Worm (Caenorhabditis elegans) whole organism, late embryonic: ENCODE results near the gene R05A10.8.

Source experiments
- T23F11.4 ChIP-seq: fragments of 200-800 bp; sonication (Bioruptor generic); optimal IDR thresholded peaks from 2 replicates; lab custom pipeline; 2018; ENCODE audit warnings: mild to moderate bottlenecking, missing genetic modification characterization, missing compliant biosample characterization
- Y22D7AL.16 ChIP-seq: sonication (generic microtip); optimal IDR thresholded peaks from 2 replicates; lab custom pipeline; 2016; ENCODE audit warnings: missing genetic modification characterization, missing compliant biosample characterization
- ceh-14 ChIP-seq: sonication (generic microtip); optimal IDR thresholded peaks from 2 replicates; lab custom pipeline; 2016; ENCODE audit warnings: missing genotype, missing genetic modification characterization, missing compliant biosample characterization
- ceh-2 ChIP-seq: sonication (generic microtip); optimal IDR thresholded peaks from 2 replicates; lab custom pipeline; 2016; ENCODE audit warnings: missing genotype, missing genetic modification characterization, missing compliant biosample characterization
- ceh-30 ChIP-seq: fragments of 150-350 bp; optimal IDR thresholded peaks from 2 replicates; lab custom pipeline; 2014; ENCODE audit warnings: missing biosample characterization, missing genetic modification characterization
- ceh-31 ChIP-seq: sonication (generic microtip); optimal IDR thresholded peaks from 2 replicates; lab custom pipeline; 2016; ENCODE audit warnings: missing genetic modification characterization, missing compliant biosample characterization
- ceh-45 ChIP-seq: fragments of 200-800 bp; sonication (Bioruptor generic); IDR thresholded peaks from 2 replicates; pipeline ENCODE4 v1.3.6; 2022; ENCODE audit warnings: missing genetic modification reagents, missing genetic modification characterization, missing compliant biosample characterization
- ceh-48 ChIP-seq: sonication (generic microtip); optimal IDR thresholded peaks from 2 replicates; lab custom pipeline; 2016; ENCODE audit warnings: missing genetic modification characterization, inconsistent platforms, missing compliant biosample characterization
- ceh-6 ChIP-seq: fragments of 200-800 bp; sonication (Bioruptor generic); optimal IDR thresholded peaks from 2 replicates; lab custom pipeline; 2018; ENCODE audit warnings: mild to moderate bottlenecking, missing genetic modification characterization, missing compliant biosample characterization
- dmd-4 ChIP-seq: sonication (generic microtip); optimal IDR thresholded peaks from 2 replicates; lab custom pipeline; 2016; ENCODE audit warnings: borderline replicate concordance, missing genetic modification characterization, missing compliant biosample characterization
- dve-1 ChIP-seq: sonication (generic microtip); optimal IDR thresholded peaks from 2 replicates; lab custom pipeline; 2017; ENCODE audit warnings: antibody characterized with exemption, mild to moderate bottlenecking, missing genetic modification characterization, missing compliant biosample characterization
- elt-2 ChIP-seq: sonication (generic microtip); optimal IDR thresholded peaks from 2 replicates; lab custom pipeline; 2016; ENCODE audit warnings: missing genetic modification reagents, missing genetic modification characterization, missing compliant biosample characterization
- ets-4 ChIP-seq: sonication (generic microtip); optimal IDR thresholded peaks from 2 replicates; lab custom pipeline; 2016; ENCODE audit warnings: missing genetic modification characterization, missing compliant biosample characterization
- fax-1 ChIP-seq: sonication (generic microtip); optimal IDR thresholded peaks from 2 replicates; lab custom pipeline; 2016; ENCODE audit warnings: missing genotype, missing genetic modification characterization, missing compliant biosample characterization
- fkh-10 ChIP-seq: fragments of 150-350 bp; optimal IDR thresholded peaks from 2 replicates; lab custom pipeline; 2014; ENCODE audit warnings: missing biosample characterization, missing genetic modification reagents, missing genetic modification characterization
- fkh-6 ChIP-seq: sonication (generic microtip); optimal IDR thresholded peaks from 2 replicates; lab custom pipeline; 2016; ENCODE audit warnings: missing genetic modification characterization, missing compliant biosample characterization
- gmeb-2 ChIP-seq: sonication (generic microtip); optimal IDR thresholded peaks from 2 replicates; lab custom pipeline; 2016; ENCODE audit warnings: missing genetic modification characterization, inconsistent platforms, missing compliant biosample characterization
- hlh-13 ChIP-seq: fragments of 200-800 bp; sonication (Bioruptor generic); optimal IDR thresholded peaks from 2 replicates; lab custom pipeline; 2018; ENCODE audit warnings: mild to moderate bottlenecking, missing genetic modification characterization, missing compliant biosample characterization
- hlh-15 ChIP-seq: sonication (generic microtip); optimal IDR thresholded peaks from 2 replicates; lab custom pipeline; 2016; ENCODE audit warnings: missing genetic modification characterization, missing compliant biosample characterization
- hlh-8 ChIP-seq: sonication (generic microtip); optimal IDR thresholded peaks from 2 replicates; lab custom pipeline; 2016; ENCODE audit warnings: missing genotype, missing genetic modification characterization, missing compliant biosample characterization
- lim-6 ChIP-seq: sonication (generic microtip); optimal IDR thresholded peaks from 2 replicates; lab custom pipeline; 2016; ENCODE audit warnings: missing genetic modification characterization, missing compliant biosample characterization
- lin-11 ChIP-seq: fragments of 200-800 bp; sonication (Bioruptor generic); optimal IDR thresholded peaks from 2 replicates; lab custom pipeline; 2018; ENCODE audit warnings: mild to moderate bottlenecking, missing genetic modification characterization, missing compliant biosample characterization
- madf-2 ChIP-seq: sonication (generic microtip); optimal IDR thresholded peaks from 2 replicates; lab custom pipeline; 2017; ENCODE audit warnings: missing genetic modification characterization, missing compliant biosample characterization
- nhr-11 ChIP-seq: fragments of 150-350 bp; optimal IDR thresholded peaks from 2 replicates; lab custom pipeline; 2014; ENCODE audit warnings: missing biosample characterization, missing genetic modification characterization
- nhr-232 ChIP-seq: sonication (generic microtip); optimal IDR thresholded peaks from 2 replicates; lab custom pipeline; 2016; ENCODE audit warnings: missing genetic modification characterization, missing compliant biosample characterization
- npax-4 ChIP-seq: sonication (generic microtip); optimal IDR thresholded peaks from 2 replicates; lab custom pipeline; 2016; ENCODE audit warnings: missing genetic modification characterization, missing compliant biosample characterization
- odd-2 ChIP-seq: sonication (generic microtip); optimal IDR thresholded peaks from 2 replicates; lab custom pipeline; 2017; ENCODE audit warnings: antibody characterized with exemption, mild to moderate bottlenecking, missing genetic modification characterization, missing compliant biosample characterization
- pag-3 ChIP-seq: sonication (generic microtip); optimal IDR thresholded peaks from 2 replicates; lab custom pipeline; 2016; ENCODE audit warnings: missing compliant biosample characterization, missing genetic modification characterization, borderline replicate concordance
- pat-9 ChIP-seq: fragments of 200-800 bp; sonication (Bioruptor generic); optimal IDR thresholded peaks from 2 replicates; lab custom pipeline; 2018; ENCODE audit warnings: mild to moderate bottlenecking, missing genetic modification characterization, moderate library complexity, missing compliant biosample characterization
- pax-1 ChIP-seq: fragments of 150-350 bp; optimal IDR thresholded peaks from 2 replicates; lab custom pipeline; 2014; ENCODE audit warnings: missing biosample characterization, missing genetic modification characterization
- pha-2 ChIP-seq: sonication (generic microtip); optimal IDR thresholded peaks from 2 replicates; lab custom pipeline; 2017; ENCODE audit warnings: mild to moderate bottlenecking, missing genetic modification characterization, missing compliant biosample characterization
- pha-4 ChIP-seq: fragments of 150-350 bp; optimal IDR thresholded peaks from 2 replicates; lab custom pipeline; 2018; ENCODE audit warnings: missing biosample characterization, missing genetic modification reagents, missing genetic modification characterization
- pros-1 ChIP-seq: fragments of 150-350 bp; optimal IDR thresholded peaks from 2 replicates; lab custom pipeline; 2014; ENCODE audit warnings: missing biosample characterization, missing genetic modification reagents, missing genetic modification characterization
- rnt-1 ChIP-seq: sonication (generic microtip); optimal IDR thresholded peaks from 2 replicates; lab custom pipeline; 2016; ENCODE audit warnings: missing genetic modification characterization, missing compliant biosample characterization
- sox-4 ChIP-seq: sonication (generic microtip); optimal IDR thresholded peaks from 2 replicates; lab custom pipeline; 2017; ENCODE audit warnings: mild to moderate bottlenecking, missing genetic modification characterization, inconsistent platforms, missing compliant biosample characterization
- syd-9 ChIP-seq: sonication (generic microtip); optimal IDR thresholded peaks from 2 replicates; lab custom pipeline; 2016; ENCODE audit warnings: mild to moderate bottlenecking, missing genetic modification characterization, moderate library complexity, missing compliant biosample characterization
- tbx-2 ChIP-seq: sonication (generic microtip); optimal IDR thresholded peaks from 2 replicates; lab custom pipeline; 2016; ENCODE audit warnings: missing genetic modification characterization, missing compliant biosample characterization
- tbx-7 ChIP-seq: sonication (generic microtip); optimal IDR thresholded peaks from 2 replicates; lab custom pipeline; 2016; ENCODE audit warnings: missing genotype, missing genetic modification characterization, missing compliant biosample characterization
- ttx-3 ChIP-seq: sonication (generic microtip); optimal IDR thresholded peaks from 2 replicates; lab custom pipeline; 2016; ENCODE audit warnings: missing genetic modification reagents, missing genetic modification characterization, missing compliant biosample characterization
- unc-3 ChIP-seq, 2 experiments: fragments of 200-800 bp in 1 of 2; sonication (Bioruptor generic) in 1 of 2; sonication (generic microtip) in 1 of 2; conservative IDR thresholded peaks in 1 of 2; optimal IDR thresholded peaks in 1 of 2; 2 replicates each; pipeline versions ENCODE4 v1.3.6 to Lab custom; 2016 to 2022; ENCODE audit warnings: missing compliant biosample characterization in 2 of 2, missing genetic modification characterization in 2 of 2, missing genetic modification reagents in 1 of 2
- unc-86 ChIP-seq: sonication (generic microtip); optimal IDR thresholded peaks from 2 replicates; lab custom pipeline; 2016; ENCODE audit warnings: missing genetic modification characterization, missing compliant biosample characterization
- zip-5 ChIP-seq: sonication (generic microtip); optimal IDR thresholded peaks from 2 replicates; lab custom pipeline; 2016; ENCODE audit warnings: missing genetic modification characterization, missing compliant biosample characterization
- ztf-16 ChIP-seq: sonication (generic microtip); optimal IDR thresholded peaks from 2 replicates; lab custom pipeline; 2017; ENCODE audit warnings: missing genetic modification characterization, missing compliant biosample characterization

R05A10.8 gene

ce11 chrIV:14158086-14158485 lies at the start of gene R05A10.8:
Gene R05A10.8 (minus strand): TSS chrIV:14158186.
- TF ChIP-seq ztf-16 (tag; lab: Kevin White, UChicago) (no peak), ttx-3 (tag; lab: Kevin White, UChicago) (no peak), rnt-1 (tag; lab: Kevin White, UChicago) (no peak), syd-9 (tag; lab: Kevin White, UChicago) (no peak), tbx-2 (no peak), T23F11.4 (GFP tag; lab: Kevin White, UChicago) (no peak), Y22D7AL.16 (tag; lab: Kevin White, UChicago) (no peak), pag-3 (tag; lab: Kevin White, UChicago) (no peak), npax-4 (tag; lab: Kevin White, UChicago) (no peak), ceh-48 (tag; lab: Kevin White, UChicago) (no peak), nhr-232 (no peak), pros-1 (tag; lab: Kevin White, UChicago) (no peak), hlh-8 (tag; lab: Kevin White, UChicago) (no peak), ceh-2 (tag; lab: Kevin White, UChicago) (no peak), ceh-14 (tag; lab: Kevin White, UChicago) (no peak), tbx-7 (tag; lab: Kevin White, UChicago) (no peak), fkh-6 (tag; lab: Kevin White, UChicago) (no peak), zip-5 (tag; lab: Kevin White, UChicago) (no peak), unc-3 (GFP tag; conservative IDR thresholded peaks at IDR 0.05; lab: Robert Waterston, UW) (no peak), unc-3 (tag; optimal IDR thresholded peaks at IDR 0.05; lab: Kevin White, UChicago) (no peak), pax-1 (tag; lab: Kevin White, UChicago) (no peak)
- TF ChIP-seq, all 69 proteins: peak for 0

ce11 chrIV:14203162-14203561 lies 45.2 kb upstream of the R05A10.8 start, which contains the start of gene F02H6.3:
Gene F02H6.3 (plus strand): TSS chrIV:14203427.
- TF ChIP-seq hlh-13 (GFP tag; lab: Kevin White, UChicago) = no peak
- no peak for TF ChIP-seq unc-86 (tag; lab: Kevin White, UChicago)

- TF ChIP-seq gmeb-2 (tag; lab: Kevin White, UChicago) (no peak), dmd-4 (tag; lab: Kevin White, UChicago) (no peak), T23F11.4 (GFP tag; lab: Kevin White, UChicago) (no peak), madf-2 (tag; lab: Kevin White, UChicago) (no peak), hlh-15 (tag; lab: Kevin White, UChicago) (no peak), pag-3 (tag; lab: Kevin White, UChicago) (no peak), ceh-45 (GFP tag; lab: Robert Waterston, UW) (no peak), pax-1 (tag; lab: Kevin White, UChicago) (no peak), ceh-31 (tag; lab: Kevin White, UChicago) (no peak), dve-1 (no peak), ceh-48 (tag; lab: Kevin White, UChicago) (no peak), fax-1 (tag; lab: Kevin White, UChicago) (no peak), ceh-30 (tag; lab: Kevin White, UChicago) (no peak), odd-2 (tag; lab: Kevin White, UChicago) (no peak), pha-4 (no peak), fkh-10 (no peak), elt-2 (no peak), tbx-7 (tag; lab: Kevin White, UChicago) (no peak), hlh-13 (GFP tag; lab: Kevin White, UChicago) (no peak), sox-4 (tag; lab: Kevin White, UChicago) (no peak)
Observed at ce11 chrIV:14196176-14196575, 38.2 kb upstream of the R05A10.8 start, which contains the start of gene F02H6.2. Gene F02H6.2 (plus strand): TSS chrIV:14196476.

ce11 chrIV:14194317-14194716 lies 36.3 kb upstream of the R05A10.8 start:
- TF ChIP-seq elt-2 = no peak
- TF ChIP-seq T23F11.4 (GFP tag; lab: Kevin White, UChicago) = no peak
- no peak for TF ChIP-seq fkh-6 (tag; lab: Kevin White, UChicago)
- TF ChIP-seq ets-4 = no peak
- TF ChIP-seq zip-5 (tag; lab: Kevin White, UChicago) = no peak
- no peak for TF ChIP-seq ceh-6 (GFP tag; lab: Kevin White, UChicago)
- no peak for TF ChIP-seq ceh-30 (tag; lab: Kevin White, UChicago)
- TF ChIP-seq hlh-8 (tag; lab: Kevin White, UChicago) = no peak
- TF ChIP-seq pha-2 (tag; lab: Kevin White, UChicago) = no peak
- TF ChIP-seq ceh-31 (tag; lab: Kevin White, UChicago) = no peak
- TF ChIP-seq sox-4 (tag; lab: Kevin White, UChicago) = no peak
- TF ChIP-seq odd-2 (tag; lab: Kevin White, UChicago) = no peak
- no peak for TF ChIP-seq ztf-16 (tag; lab: Kevin White, UChicago)
- no peak for TF ChIP-seq lin-11 (tag; lab: Kevin White, UChicago)
- no peak for TF ChIP-seq hlh-13 (GFP tag; lab: Kevin White, UChicago)
- no peak for TF ChIP-seq pat-9 (tag; lab: Kevin White, UChicago)
- TF ChIP-seq hlh-15 (tag; lab: Kevin White, UChicago) = no peak
- no peak for TF ChIP-seq lim-6 (tag; lab: Kevin White, UChicago)
- TF ChIP-seq nhr-11 = no peak
